Worm (Caenorhabditis elegans): Measurements from ENCODE around the gene snb-6.

DNA sequence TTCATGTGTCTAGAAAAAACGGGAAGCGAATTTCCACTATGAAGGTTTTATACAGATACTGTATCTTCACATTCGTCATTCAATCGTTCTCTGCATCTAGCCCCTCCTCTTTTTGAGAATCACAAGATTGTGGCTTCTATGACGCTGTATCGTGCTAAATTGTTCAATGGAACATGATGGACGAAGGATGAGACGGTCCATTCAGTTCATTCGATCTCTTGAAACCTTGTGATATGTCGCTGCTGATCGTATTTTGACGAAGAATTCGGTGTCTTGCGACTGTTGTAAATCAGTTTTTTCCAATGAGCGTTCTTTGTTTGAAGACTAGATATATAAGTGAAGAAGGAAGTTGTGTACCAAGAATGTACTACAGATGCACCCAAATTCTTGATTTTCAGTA, 45.8 kb downstream of the snb-6 start:
- no peak for TF ChIP-seq pqm-1 (tag; optimal IDR thresholded peaks at IDR 0.05)
- no peak for TF ChIP-seq tlp-1 (tag; optimal IDR thresholded peaks at IDR 0.05)
- no peak for TF ChIP-seq fkh-4 (tag; optimal IDR thresholded peaks at IDR 0.05; ENCODE audit: borderline replicate concordance)
- no peak for TF ChIP-seq rnt-1 (tag; optimal IDR thresholded peaks at IDR 0.05)
- TF ChIP-seq ztf-11 (tag; optimal IDR thresholded peaks at IDR 0.05), result no peak
- no peak for TF ChIP-seq elt-2 (tag; optimal IDR thresholded peaks at IDR 0.05)
- no peak for TF ChIP-seq ztf-4 (tag; optimal IDR thresholded peaks at IDR 0.05)
- peak; percentile 1 to 24 (median 21) for TF ChIP-seq dpl-1 (GFP tag; optimal IDR thresholded peaks at IDR 0.05)
- no peak for TF ChIP-seq ama-1 (optimal IDR thresholded peaks at IDR 0.05)
- TF ChIP-seq C16A3.4 (tag; optimal IDR thresholded peaks at IDR 0.05), result peak; percentile 70
- peak; percentile 13 for TF ChIP-seq mep-1 (tag; optimal IDR thresholded peaks at IDR 0.05)
- no peak for TF ChIP-seq skn-1 (tag; optimal IDR thresholded peaks at IDR 0.05)
